Worm (Caenorhabditis elegans): ENCODE data around the gene C17B7.8.

DNA sequence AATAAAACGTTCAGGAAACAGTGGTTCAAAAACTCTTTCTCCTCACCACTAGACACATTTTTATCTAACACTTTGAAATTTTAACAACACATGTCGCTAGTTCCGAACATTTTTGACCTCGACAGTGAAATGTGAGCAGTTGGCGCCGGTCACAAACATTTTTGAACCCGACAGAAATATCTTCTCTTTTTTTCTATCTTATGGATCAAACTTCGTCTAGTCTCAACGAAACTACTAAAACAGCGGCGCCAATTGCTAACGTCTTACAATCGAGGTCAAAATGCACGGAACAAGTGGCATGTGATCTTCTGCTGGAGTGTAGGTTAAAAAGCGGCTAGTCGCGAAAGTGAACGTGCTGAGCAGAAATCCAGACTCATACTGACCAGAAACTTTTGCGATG lies 19.9 kb upstream of the C17B7.8 start:
- TF ChIP-seq tab-1 (GFP tag; IDR thresholded peaks at IDR 0.05) (no peak), ztf-29 (GFP tag; IDR thresholded peaks at IDR 0.05) (no peak), med-1 (GFP tag; optimal IDR thresholded peaks at IDR 0.05; ENCODE audit: insufficient read depth) (no peak), flt-1 (GFP tag; IDR thresholded peaks at IDR 0.05) (no peak), ztf-23 (GFP tag; IDR thresholded peaks at IDR 0.05) (no peak)

All from whole organism, midembryonic.